Fruit fly (Drosophila melanogaster): Measurements from ENCODE around the gene Drsl2.

The Drsl2 gene

DNA sequence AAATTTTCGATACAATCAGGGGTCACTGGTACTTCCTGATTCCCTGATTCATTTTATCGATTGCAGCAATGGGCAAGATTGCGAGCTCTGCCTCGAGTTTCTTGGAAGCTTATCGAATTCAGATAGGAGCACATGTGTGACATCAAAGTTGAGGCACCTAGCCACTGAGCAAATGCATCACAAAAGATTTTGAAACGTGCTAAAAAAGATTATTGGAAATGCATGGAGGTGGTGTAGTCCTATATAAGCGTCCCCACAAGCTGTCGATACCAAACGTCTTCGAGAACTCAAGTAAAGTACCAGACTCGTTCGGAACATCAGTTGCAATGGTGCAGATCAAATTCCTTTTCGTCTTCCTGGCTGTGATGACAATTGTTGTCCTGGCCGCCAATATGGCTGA lies at the start of gene Drsl2:
Drsl2 (plus strand) TSS at position 301 of the 400 bp plus-strand sequence.
- no peak for TF ChIP-seq CG12768 (GFP tag; optimal IDR thresholded peaks at IDR 0.05)
- no peak for TF ChIP-seq CG5204 (GFP tag; optimal IDR thresholded peaks at IDR 0.05)
- no peak for TF ChIP-seq Crg-1 (GFP tag; optimal IDR thresholded peaks at IDR 0.05)
- TF ChIP-seq toe (GFP tag; optimal IDR thresholded peaks at IDR 0.05), result no peak
- no peak for TF ChIP-seq Hr96 (GFP tag; optimal IDR thresholded peaks at IDR 0.05)
- TF ChIP-seq CG14711 (tag; optimal IDR thresholded peaks at IDR 0.05), result no peak
- TF ChIP-seq cnc (optimal IDR thresholded peaks at IDR 0.05), result no peak
- TF ChIP-seq CG33017 (tag; optimal IDR thresholded peaks at IDR 0.05), result no peak
- TF ChIP-seq pad (GFP tag; optimal IDR thresholded peaks at IDR 0.05), result no peak
- no peak for TF ChIP-seq CG7101 (tag; optimal IDR thresholded peaks at IDR 0.05)
- TF ChIP-seq CG11617 (GFP tag; optimal IDR thresholded peaks at IDR 0.05), result no peak
- TF ChIP-seq CG7045 (GFP tag; optimal IDR thresholded peaks at IDR 0.05), result no peak

- no peak for TF ChIP-seq CG11617 (GFP tag; optimal IDR thresholded peaks at IDR 0.05)
- no peak for TF ChIP-seq bab1 (GFP tag; optimal IDR thresholded peaks at IDR 0.05)
- no peak for TF ChIP-seq CG7045 (GFP tag; optimal IDR thresholded peaks at IDR 0.05)
- TF ChIP-seq pad (GFP tag; optimal IDR thresholded peaks at IDR 0.05), result no peak
- TF ChIP-seq Clk (GFP tag; optimal IDR thresholded peaks at IDR 0.05), result no peak
- no peak for TF ChIP-seq cic (GFP tag; optimal IDR thresholded peaks at IDR 0.05)
- TF ChIP-seq CG33017 (tag; optimal IDR thresholded peaks at IDR 0.05), result no peak
- no peak for TF ChIP-seq CG7101 (tag; optimal IDR thresholded peaks at IDR 0.05)
- no peak for TF ChIP-seq Crg-1 (GFP tag; optimal IDR thresholded peaks at IDR 0.05)
- no peak for TF ChIP-seq CG1620 (GFP tag; optimal IDR thresholded peaks at IDR 0.05)
- no peak for TF ChIP-seq toe (GFP tag; optimal IDR thresholded peaks at IDR 0.05)
- no peak for TF ChIP-seq ovo (GFP tag; optimal IDR thresholded peaks at IDR 0.05)
These were observed 47.8 kb upstream of the Drsl2 start for dm6 chr3L:3266306-3266705.

dm6 chr3L:3268161-3268560 lies 46.0 kb upstream of the Drsl2 start, which contains the start of gene CG34265:
Gene CG34265 (plus strand): TSS chr3L:3268461.
- no peak for TF ChIP-seq pad (GFP tag; optimal IDR thresholded peaks at IDR 0.05)
- TF ChIP-seq Clk (GFP tag; optimal IDR thresholded peaks at IDR 0.05), result no peak
- no peak for TF ChIP-seq Crg-1 (GFP tag; optimal IDR thresholded peaks at IDR 0.05)
- TF ChIP-seq tj (GFP tag; optimal IDR thresholded peaks at IDR 0.05), result no peak
- TF ChIP-seq CG7101 (tag; optimal IDR thresholded peaks at IDR 0.05), result no peak
- TF ChIP-seq CG12768 (GFP tag; optimal IDR thresholded peaks at IDR 0.05), result no peak
- no peak for TF ChIP-seq bab1 (GFP tag; optimal IDR thresholded peaks at IDR 0.05)
- TF ChIP-seq Hr96 (GFP tag; optimal IDR thresholded peaks at IDR 0.05), result no peak
- TF ChIP-seq Mnt (GFP tag; optimal IDR thresholded peaks at IDR 0.05), result no peak
- no peak for TF ChIP-seq cnc (optimal IDR thresholded peaks at IDR 0.05)
- no peak for TF ChIP-seq cic (GFP tag; optimal IDR thresholded peaks at IDR 0.05)
- no peak for TF ChIP-seq CG11617 (GFP tag; optimal IDR thresholded peaks at IDR 0.05)
- no peak for TF ChIP-seq CG7045 (GFP tag; optimal IDR thresholded peaks at IDR 0.05)

DNA sequence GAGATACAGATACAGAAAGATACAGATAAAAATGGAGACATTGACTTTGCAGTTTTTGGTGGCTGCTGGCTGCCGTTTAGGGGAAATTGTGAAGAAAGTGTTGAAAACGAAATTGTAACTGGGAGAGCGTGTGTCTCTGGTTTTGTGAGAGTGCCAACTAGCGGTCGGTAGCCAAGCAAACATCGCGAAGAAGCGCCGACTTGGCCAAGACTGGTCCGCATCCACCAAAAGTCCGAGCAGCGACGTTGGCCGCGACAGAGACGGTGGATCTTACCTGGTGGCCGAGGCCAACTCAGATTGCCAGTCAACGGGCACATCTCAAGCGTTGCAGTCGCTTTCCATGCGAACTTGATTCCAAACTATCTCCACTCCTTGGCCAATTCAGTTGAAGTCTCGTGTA lies 43.4 kb upstream of the Drsl2 start, which contains the start of gene CG14960:
CG14960 (plus strand) TSS at position 301 of the 400 bp plus-strand sequence.
- no peak for TF ChIP-seq Hr96 (GFP tag; optimal IDR thresholded peaks at IDR 0.05)
- TF ChIP-seq Mnt (GFP tag; optimal IDR thresholded peaks at IDR 0.05), result no peak
- no peak for TF ChIP-seq cnc (optimal IDR thresholded peaks at IDR 0.05)
- no peak for TF ChIP-seq CG7101 (tag; optimal IDR thresholded peaks at IDR 0.05)
- TF ChIP-seq kay (GFP tag; ENCODE audit: borderline replicate concordance), result no peak
- TF ChIP-seq CG5204 (GFP tag; optimal IDR thresholded peaks at IDR 0.05), result no peak
- no peak for TF ChIP-seq toe (GFP tag; optimal IDR thresholded peaks at IDR 0.05)
- no peak for TF ChIP-seq CG7045 (GFP tag; optimal IDR thresholded peaks at IDR 0.05)
- TF ChIP-seq tj (GFP tag; optimal IDR thresholded peaks at IDR 0.05), result no peak

DNA sequence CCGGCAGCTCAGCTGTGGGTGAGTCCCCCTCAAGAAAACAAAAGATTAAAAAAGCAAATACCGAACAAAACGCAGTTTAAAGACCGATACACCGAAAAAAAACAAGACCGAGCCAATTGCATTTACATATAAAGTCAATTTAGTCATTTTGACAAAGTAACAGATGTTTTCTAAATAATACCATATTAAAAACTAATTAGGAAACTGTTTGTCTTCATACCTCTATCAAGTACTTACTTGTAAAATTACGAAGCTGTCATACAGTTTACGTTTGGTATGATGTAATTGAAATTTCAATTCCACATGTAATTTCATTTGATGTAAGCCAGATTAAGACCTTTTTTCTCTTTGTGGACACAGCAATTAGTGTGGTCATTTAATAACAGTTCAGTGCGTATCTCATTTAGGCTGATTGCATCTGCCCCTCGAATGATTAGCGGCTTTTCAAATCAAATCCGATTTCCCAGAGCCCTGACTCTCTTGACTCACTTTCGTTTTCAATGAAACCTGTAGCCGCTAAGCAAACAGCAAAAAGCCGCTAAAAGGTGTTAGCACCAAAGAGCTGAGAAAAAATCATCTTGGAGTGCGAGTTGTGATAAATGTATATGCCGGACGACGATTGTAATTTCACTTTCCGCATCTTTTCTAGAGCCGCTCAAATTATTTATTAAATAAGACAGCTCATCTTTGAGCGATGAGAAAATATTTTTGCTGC lies 39.5 kb upstream of the Drsl2 start:
- TF ChIP-seq CG12768 (GFP tag; optimal IDR thresholded peaks at IDR 0.05) (no peak), CG7101 (tag; optimal IDR thresholded peaks at IDR 0.05) (no peak), CG7045 (GFP tag; optimal IDR thresholded peaks at IDR 0.05) (no peak), ovo (GFP tag; optimal IDR thresholded peaks at IDR 0.05) (no peak), CG14711 (tag; optimal IDR thresholded peaks at IDR 0.05) (no peak), Mnt (GFP tag; optimal IDR thresholded peaks at IDR 0.05) (no peak), pad (GFP tag; optimal IDR thresholded peaks at IDR 0.05) (no peak), CG1620 (GFP tag; optimal IDR thresholded peaks at IDR 0.05) (no peak), Clk (GFP tag; optimal IDR thresholded peaks at IDR 0.05) (no peak), cic (GFP tag; optimal IDR thresholded peaks at IDR 0.05) (no peak), bab1 (GFP tag; optimal IDR thresholded peaks at IDR 0.05) (no peak), CG11617 (GFP tag; optimal IDR thresholded peaks at IDR 0.05) (no peak), CG33017 (tag; optimal IDR thresholded peaks at IDR 0.05) (no peak), cnc (optimal IDR thresholded peaks at IDR 0.05) (no peak), toe (GFP tag; optimal IDR thresholded peaks at IDR 0.05) (no peak), Crg-1 (GFP tag; optimal IDR thresholded peaks at IDR 0.05) (no peak)

DNA sequence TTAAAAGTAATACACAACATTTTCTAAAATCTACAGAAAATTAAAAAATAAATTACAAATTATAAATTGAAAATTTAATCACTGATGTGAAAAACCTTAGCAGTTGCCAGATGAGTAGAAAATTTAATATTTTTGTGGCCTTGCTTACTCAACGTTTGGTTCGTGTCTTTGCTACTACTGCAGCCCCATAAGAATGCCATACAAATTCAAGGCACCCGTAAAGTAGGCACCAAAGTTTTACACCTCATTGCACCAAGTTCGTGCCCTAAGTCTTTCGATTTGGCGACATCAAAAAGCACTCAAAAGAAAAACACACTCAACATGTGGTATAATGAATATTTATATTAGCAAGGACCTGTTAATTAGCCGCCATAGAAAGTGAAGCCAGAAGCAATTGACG lies 37.2 kb upstream of the Drsl2 start:
- TF ChIP-seq Crg-1 (GFP tag; optimal IDR thresholded peaks at IDR 0.05), result no peak
- TF ChIP-seq kay (GFP tag; ENCODE audit: borderline replicate concordance), result no peak
- TF ChIP-seq Clk (GFP tag; optimal IDR thresholded peaks at IDR 0.05), result no peak
- TF ChIP-seq ovo (GFP tag; optimal IDR thresholded peaks at IDR 0.05), result no peak
- no peak for TF ChIP-seq cic (GFP tag; optimal IDR thresholded peaks at IDR 0.05)
- no peak for TF ChIP-seq cnc (optimal IDR thresholded peaks at IDR 0.05)
- TF ChIP-seq CG11617 (GFP tag; optimal IDR thresholded peaks at IDR 0.05), result no peak
- TF ChIP-seq CG1620 (GFP tag; optimal IDR thresholded peaks at IDR 0.05), result no peak
